Worm (Caenorhabditis elegans) whole organism, young adult: ENCODE data around the gene sec-5.

Experiments used
- B0019.2 ChIP-seq: fragments of 200-800 bp; sonication (Bioruptor generic); conservative IDR thresholded peaks from 2 replicates; pipeline ENCODE4 v1.3.6; 2022; ENCODE audit warnings: missing genetic modification reagents, missing genetic modification characterization, missing compliant biosample characterization
- F55B11.4 ChIP-seq: sonication (generic microtip); optimal IDR thresholded peaks from 2 replicates; lab custom pipeline; 2016; ENCODE audit warnings: missing compliant biosample characterization, missing genetic modification characterization, borderline replicate concordance; ENCODE audit not compliant: insufficient read depth
- K11D2.4 ChIP-seq: fragments of 200-800 bp; sonication (Bioruptor generic); IDR thresholded peaks from 2 replicates; pipeline ENCODE4 v1.3.6; 2022; ENCODE audit warnings: missing genetic modification reagents, missing genetic modification characterization, missing compliant biosample characterization
- Y79H2A.3 ChIP-seq: fragments of 200-800 bp; sonication (Bioruptor generic); conservative IDR thresholded peaks from 2 replicates; pipeline ENCODE4 v1.3.6; 2022; ENCODE audit warnings: missing genetic modification reagents, missing genetic modification characterization, missing compliant biosample characterization
- ZK185.1 ChIP-seq: sonication (generic microtip); optimal IDR thresholded peaks from 2 replicates; lab custom pipeline; 2016; ENCODE audit warnings: mild to moderate bottlenecking, missing genetic modification characterization, missing compliant biosample characterization; ENCODE audit not compliant: poor library complexity, severe bottlenecking
- akir-1 ChIP-seq: fragments of 200-800 bp; sonication (Bioruptor generic); optimal IDR thresholded peaks from 2 replicates; lab custom pipeline; 2018; ENCODE audit warnings: mild to moderate bottlenecking, missing genetic modification characterization, moderate library complexity, missing compliant biosample characterization
- ama-1 ChIP-seq, 3 experiments: fragments of 150-350 bp in 1 of 3; sonication (generic microtip) in 2 of 3; optimal IDR thresholded peaks; 2 replicates each; lab custom pipeline; 2014 to 2018; ENCODE audit warnings: missing biosample characterization in 2 of 3, missing genetic modification characterization in 2 of 3, missing genetic modification reagents in 2 of 3
- chd-7 ChIP-seq: sonication (generic microtip); optimal IDR thresholded peaks from 2 replicates; lab custom pipeline; 2016; ENCODE audit warnings: mild to moderate bottlenecking, missing genetic modification characterization, moderate library complexity, missing compliant biosample characterization
- die-1 ChIP-seq: sonication (generic microtip); optimal IDR thresholded peaks from 2 replicates; lab custom pipeline; 2016; ENCODE audit warnings: missing genotype, mild to moderate bottlenecking, missing genetic modification characterization, missing compliant biosample characterization
- dox-1 ChIP-seq: fragments of 200-800 bp; sonication (Bioruptor generic); IDR thresholded peaks from 2 replicates; pipeline ENCODE4 v1.3.6; 2022; ENCODE audit warnings: missing genetic modification reagents, missing genetic modification characterization, missing compliant biosample characterization
- ets-4 ChIP-seq: fragments of 200-800 bp; sonication (Bioruptor generic); optimal IDR thresholded peaks from 2 replicates; lab custom pipeline; 2018; ENCODE audit warnings: mild to moderate bottlenecking, missing genetic modification characterization, missing compliant biosample characterization
- let-607 ChIP-seq, 2 experiments: fragments of 200-800 bp in 1 of 2; sonication (Bioruptor generic) in 1 of 2; sonication (generic microtip) in 1 of 2; optimal IDR thresholded peaks; 2 replicates each; lab custom pipeline; 2016 to 2018; ENCODE audit warnings: mild to moderate bottlenecking in 2 of 2, missing compliant biosample characterization in 2 of 2, missing genetic modification characterization in 2 of 2, moderate library complexity in 2 of 2, missing genotype in 1 of 2
- lin-40 ChIP-seq: sonication (generic microtip); optimal IDR thresholded peaks from 2 replicates; lab custom pipeline; 2016; ENCODE audit warnings: missing genetic modification characterization, mild to moderate bottlenecking, missing compliant biosample characterization, missing genotype, missing genetic modification reagents
- lin-54 ChIP-seq: fragments of 200-800 bp; sonication (Bioruptor generic); optimal IDR thresholded peaks from 2 replicates; lab custom pipeline; 2018; ENCODE audit warnings: mild to moderate bottlenecking, missing genetic modification characterization, missing compliant biosample characterization
- madf-10 ChIP-seq: sonication (generic microtip); optimal IDR thresholded peaks from 2 replicates; lab custom pipeline; 2016; ENCODE audit warnings: mild to moderate bottlenecking, missing genetic modification characterization, missing compliant biosample characterization
- nhr-27 ChIP-seq: fragments of 200-800 bp; sonication (Bioruptor generic); optimal IDR thresholded peaks from 2 replicates; lab custom pipeline; 2018; ENCODE audit warnings: mild to moderate bottlenecking, missing genetic modification characterization, moderate library complexity, missing compliant biosample characterization
- nhr-80 ChIP-seq: sonication (generic microtip); optimal IDR thresholded peaks from 2 replicates; lab custom pipeline; 2016; ENCODE audit warnings: missing genetic modification characterization, missing compliant biosample characterization
- sea-2 ChIP-seq: fragments of 200-800 bp; sonication (Bioruptor generic); IDR thresholded peaks from 2 replicates; pipeline ENCODE4 v1.3.6; 2022; ENCODE audit warnings: missing genetic modification characterization, missing compliant biosample characterization
- snpc-1.1 ChIP-seq: sonication (generic microtip); optimal IDR thresholded peaks from 2 replicates; lab custom pipeline; 2017; ENCODE audit warnings: missing genetic modification characterization, mild to moderate bottlenecking, missing compliant biosample characterization, antibody characterized with exemption, moderate library complexity, missing genotype, missing genetic modification reagents; ENCODE audit not compliant: insufficient read depth
- somi-1 ChIP-seq: fragments of 200-800 bp; sonication (Bioruptor generic); optimal IDR thresholded peaks from 2 replicates; lab custom pipeline; 2018; ENCODE audit warnings: mild to moderate bottlenecking, missing genetic modification characterization, missing compliant biosample characterization
- unc-62 ChIP-seq: fragments of 150-350 bp; optimal IDR thresholded peaks from 2 replicates; lab custom pipeline; 2014; ENCODE audit warnings: missing biosample characterization, missing genetic modification reagents, missing genetic modification characterization
- xnd-1 ChIP-seq: sonication (generic microtip); optimal IDR thresholded peaks from 2 replicates; lab custom pipeline; 2016; ENCODE audit warnings: missing genotype, missing genetic modification reagents, missing genetic modification characterization, missing compliant biosample characterization
- zim-3 ChIP-seq: sonication (generic microtip); optimal IDR thresholded peaks from 2 replicates; lab custom pipeline; 2017; ENCODE audit warnings: mild to moderate bottlenecking, missing genetic modification characterization, moderate library complexity, missing compliant biosample characterization

Gene sec-5

ce11 chrII:9165762-9166460 lies 11.0 kb downstream of the sec-5 start, which contains the start of gene W07A12.8:
Gene W07A12.8, minus strand, starts transcription at chrII:9165812.
- no peak for TF ChIP-seq chd-7
- peak; percentile 5 for TF ChIP-seq unc-62 (GFP tag; lab: Kevin White, UChicago)
- peak; percentile 86 for TF ChIP-seq nhr-80 (tag; lab: Kevin White, UChicago)
- no peak for TF ChIP-seq ama-1 (optimal IDR thresholded peaks at IDR 0.05; lab: Kevin White, UChicago)
- no peak for TF ChIP-seq ama-1 (GFP tag; optimal IDR thresholded peaks at IDR 0.05; lab: Kevin White, UChicago)
- TF ChIP-seq dox-1 (GFP tag; lab: Robert Waterston, UW): peak; percentile 44; the same call in 1 of the 2 replicates
- TF ChIP-seq ets-4 (GFP tag; lab: Kevin White, UChicago): peak; percentile 28
- no peak for TF ChIP-seq sea-2 (GFP tag; lab: Robert Waterston, UW)
- no peak for TF ChIP-seq Y79H2A.3
- TF ChIP-seq F55B11.4 (tag; lab: Kevin White, UChicago): no peak

ce11 chrII:9163348-9163747 lies 13.6 kb downstream of the sec-5 start:
- no peak for TF ChIP-seq die-1 (tag; lab: Kevin White, UChicago)
- TF ChIP-seq ama-1 (optimal IDR thresholded peaks at IDR 0.05; lab: Kevin White, UChicago): peak; percentile 67
- TF ChIP-seq ama-1 (GFP tag; optimal IDR thresholded peaks at IDR 0.05; lab: Kevin White, UChicago): no peak

- no peak for TF ChIP-seq nhr-27 (tag; lab: Kevin White, UChicago)
- peak; percentile 32 for TF ChIP-seq lin-40
- no peak for TF ChIP-seq xnd-1 (tag; lab: Kevin White, UChicago)
- TF ChIP-seq lin-54: no peak
- no peak for TF ChIP-seq madf-10 (tag; lab: Kevin White, UChicago)
Measured at ce11 chrII:9161023-9161422, 15.9 kb downstream of the sec-5 start, which contains the start of gene rhy-1. Gene rhy-1, plus strand, starts transcription at chrII:9161379.

ce11 chrII:9160197-9160806 lies 16.6 kb downstream of the sec-5 start:
- TF ChIP-seq akir-1 (GFP tag; lab: Kevin White, UChicago): no peak
- TF ChIP-seq nhr-80 (tag; lab: Kevin White, UChicago): peak; percentile 65
- peak; percentile 0 for TF ChIP-seq ZK185.1
- peak; percentile 3 for TF ChIP-seq somi-1
- no peak for TF ChIP-seq snpc-1.1 (tag; lab: Kevin White, UChicago)
- TF ChIP-seq lin-40: peak; percentile 21

- TF ChIP-seq nhr-80 (tag; lab: Kevin White, UChicago) (peak; percentile 2), B0019.2 (GFP tag; lab: Robert Waterston, UW) (no peak)
Measured at ce11 chrII:9158029-9158428, 18.9 kb downstream of the sec-5 start, which contains the start of gene oac-54. Gene oac-54, plus strand, starts transcription at chrII:9158111.

ce11 chrII:9157125-9157524 lies 19.8 kb downstream of the sec-5 start:
- TF ChIP-seq nhr-80 (tag; lab: Kevin White, UChicago) (peak; percentile 75), zim-3 (tag; lab: Kevin White, UChicago) (no peak)

- TF ChIP-seq nhr-80 (tag; lab: Kevin White, UChicago) (peak; percentile 54), K11D2.4 (GFP tag; lab: Robert Waterston, UW) (no peak), let-607 (tag; optimal IDR thresholded peaks at IDR 0.05; lab: Kevin White, UChicago) (peak in 1 of 2 experiments; percentile 8)
Measured at ce11 chrII:9156277-9156676, 20.7 kb downstream of the sec-5 start.
